Fruit fly (Drosophila melanogaster) whole organism, prepupa: ENCODE data around the gene CG17097.

Experiments
- Blimp-1 ChIP-seq: fragments of 200-800 bp; sonication (Bioruptor generic); optimal IDR thresholded peaks from 3 replicates; lab custom pipeline; 2017; ENCODE audit warnings: missing biosample characterization, missing genetic modification characterization, mild to moderate bottlenecking, moderate library complexity, missing genetic modification reagents
- CG10669 ChIP-seq: fragments of 200-800 bp; sonication (Bioruptor generic); optimal IDR thresholded peaks from 3 replicates; lab custom pipeline; 2018; ENCODE audit warnings: missing biosample characterization, mild to moderate bottlenecking, missing genetic modification characterization, moderate library complexity
- CG11294 ChIP-seq: fragments of 200-800 bp; sonication (Bioruptor generic); IDR thresholded peaks from 2 replicates; pipeline ENCODE4 v1.3.6; 2022; ENCODE audit warnings: missing biosample characterization, missing genetic modification characterization
- CG11762 ChIP-seq: fragments of 200-800 bp; sonication (Bioruptor generic); optimal IDR thresholded peaks from 3 replicates; lab custom pipeline; 2016; ENCODE audit warnings: missing biosample characterization, missing genetic modification characterization; ENCODE audit not compliant: insufficient read depth
- CG15336 ChIP-seq: fragments of 200-800 bp; sonication (Bioruptor generic); IDR thresholded peaks from 2 replicates; pipeline ENCODE4 v1.3.6; 2022; ENCODE audit warnings: missing biosample characterization, missing genetic modification characterization
- CG1621 ChIP-seq: fragments of 200-800 bp; sonication (Bioruptor generic); optimal IDR thresholded peaks from 3 replicates; lab custom pipeline; 2018; ENCODE audit warnings: missing biosample characterization, mild to moderate bottlenecking, missing genetic modification characterization
- CG3032 ChIP-seq: fragments of 200-800 bp; optimal IDR thresholded peaks from 2 replicates; lab custom pipeline; 2019; ENCODE audit warnings: missing biosample characterization, mild to moderate bottlenecking, missing genetic modification characterization, moderate library complexity
- CG31627 ChIP-seq: fragments of 200-800 bp; sonication (Bioruptor generic); optimal IDR thresholded peaks from 3 replicates; lab custom pipeline; 2016; ENCODE audit warnings: missing biosample characterization, missing genetic modification characterization
- CG4318 ChIP-seq: fragments of 200-800 bp; sonication (Bioruptor generic); optimal IDR thresholded peaks from 3 replicates; lab custom pipeline; 2017; ENCODE audit warnings: missing biosample characterization, mild to moderate bottlenecking, missing genetic modification characterization
- CG6163 ChIP-seq: fragments of 200-800 bp; sonication (Bioruptor generic); IDR thresholded peaks from 3 replicates; pipeline ENCODE4 v1.3.6; 2022; ENCODE audit warnings: missing biosample characterization, missing genetic modification characterization
- CG6276 ChIP-seq: fragments of 200-800 bp; sonication (Bioruptor generic); optimal IDR thresholded peaks from 2 replicates; lab custom pipeline; 2017; ENCODE audit warnings: missing biosample characterization, mild to moderate bottlenecking, missing genetic modification characterization
- CG6808 ChIP-seq: fragments of 200-800 bp; sonication (Bioruptor generic); optimal IDR thresholded peaks from 3 replicates; lab custom pipeline; 2017; ENCODE audit warnings: missing biosample characterization, missing genetic modification characterization, mild to moderate bottlenecking, moderate library complexity, missing genetic modification reagents
- CG8119 ChIP-seq: fragments of 200-800 bp; sonication (Bioruptor generic); IDR thresholded peaks from 3 replicates; pipeline ENCODE4 v1.3.6; 2022; ENCODE audit warnings: missing biosample characterization, missing genetic modification characterization
- CG8632 ChIP-seq: fragments of 200-800 bp; sonication (Bioruptor generic); optimal IDR thresholded peaks from 3 replicates; lab custom pipeline; 2016; ENCODE audit warnings: missing biosample characterization, missing genetic modification characterization
- CG9139 ChIP-seq: fragments of 200-800 bp; sonication (Bioruptor generic); optimal IDR thresholded peaks from 3 replicates; lab custom pipeline; 2017; ENCODE audit warnings: missing biosample characterization, mild to moderate bottlenecking, missing genetic modification characterization
- Eip75B ChIP-seq: fragments of 200-800 bp; sonication (Bioruptor generic); optimal IDR thresholded peaks from 3 replicates; lab custom pipeline; 2016; ENCODE audit warnings: missing biosample characterization, missing genetic modification characterization
- Eip78C ChIP-seq: fragments of 200-800 bp; sonication (Bioruptor generic); peaks from one replicate; lab custom pipeline; 2016; ENCODE audit warnings: missing biosample characterization, missing genetic modification characterization
- Gug ChIP-seq: fragments of 200-800 bp; sonication (Bioruptor generic); IDR thresholded peaks from 2 replicates; pipeline ENCODE4 v1.3.6; 2022; ENCODE audit warnings: missing biosample characterization, missing genetic modification characterization
- Hr38 ChIP-seq: sonication (Bioruptor generic); optimal IDR thresholded peaks from 2 replicates; lab custom pipeline; 2016; ENCODE audit warnings: missing biosample characterization, missing genetic modification characterization
- Lpt ChIP-seq: fragments of 200-800 bp; sonication (Bioruptor generic); optimal IDR thresholded peaks from 3 replicates; lab custom pipeline; 2016; ENCODE audit warnings: missing biosample characterization, missing genetic modification characterization
- Sox102F ChIP-seq: fragments of 200-800 bp; sonication (Bioruptor generic); optimal IDR thresholded peaks from 2 replicates; lab custom pipeline; 2016; ENCODE audit warnings: missing biosample characterization, mild to moderate bottlenecking, missing genetic modification characterization
- Sox14 ChIP-seq: fragments of 200-800 bp; sonication (Bioruptor generic); optimal IDR thresholded peaks from 3 replicates; lab custom pipeline; 2016; ENCODE audit warnings: missing biosample characterization, missing genetic modification characterization
- Sox15 ChIP-seq: fragments of 200-800 bp; sonication (Bioruptor generic); optimal IDR thresholded peaks from 3 replicates; lab custom pipeline; 2016; ENCODE audit warnings: missing biosample characterization, missing genetic modification characterization
- achi ChIP-seq: fragments of 200-800 bp; sonication (Bioruptor generic); optimal IDR thresholded peaks from 3 replicates; lab custom pipeline; 2016; ENCODE audit warnings: missing biosample characterization, missing genetic modification characterization
- acj6 ChIP-seq: fragments of 200-800 bp; sonication (Bioruptor generic); optimal IDR thresholded peaks from 3 replicates; lab custom pipeline; 2016; ENCODE audit warnings: missing biosample characterization, missing genetic modification characterization
- dac ChIP-seq: fragments of 200-800 bp; sonication (Bioruptor generic); optimal IDR thresholded peaks from 2 replicates; lab custom pipeline; 2017; ENCODE audit warnings: missing biosample characterization, mild to moderate bottlenecking, missing genetic modification characterization
- eg ChIP-seq: fragments of 200-800 bp; sonication (Bioruptor generic); IDR thresholded peaks from 3 replicates; pipeline ENCODE4 v1.3.6; 2022; ENCODE audit warnings: missing biosample characterization, missing genetic modification characterization
- esn ChIP-seq: fragments of 200-800 bp; sonication (Bioruptor generic); optimal IDR thresholded peaks from 2 replicates; lab custom pipeline; 2016; ENCODE audit warnings: missing biosample characterization, mild to moderate bottlenecking, missing genetic modification characterization, moderate library complexity
- fd59A ChIP-seq: fragments of 200-800 bp; sonication (Bioruptor generic); optimal IDR thresholded peaks from 2 replicates; lab custom pipeline; 2017; ENCODE audit warnings: missing biosample characterization, mild to moderate bottlenecking, missing genetic modification characterization, missing genetic modification reagents
- fd85E ChIP-seq: fragments of 200-800 bp; sonication (Bioruptor generic); optimal IDR thresholded peaks from 3 replicates; lab custom pipeline; 2016; ENCODE audit warnings: missing biosample characterization, missing genetic modification characterization
- lz ChIP-seq: fragments of 200-800 bp; sonication (Bioruptor generic); optimal IDR thresholded peaks from 3 replicates; lab custom pipeline; 2016; ENCODE audit warnings: missing biosample characterization, missing genetic modification characterization
- salr ChIP-seq, 2 experiments: fragments of 200-800 bp; sonication (Bioruptor generic); optimal IDR thresholded peaks; 3 replicates each; lab custom pipeline; 2016 to 2018; ENCODE audit warnings: missing biosample characterization in 2 of 2, missing genetic modification characterization in 2 of 2, mild to moderate bottlenecking in 1 of 2
- spab ChIP-seq: fragments of 200-800 bp; sonication (Bioruptor generic); optimal IDR thresholded peaks from 2 replicates; lab custom pipeline; 2017; ENCODE audit warnings: missing biosample characterization, mild to moderate bottlenecking, missing genetic modification characterization, missing genetic modification reagents
- svp ChIP-seq: fragments of 200-800 bp; sonication (Bioruptor generic); peaks from one replicate; lab custom pipeline; 2016; ENCODE audit warnings: missing biosample characterization, missing genetic modification characterization

The CG17097 gene

DNA sequence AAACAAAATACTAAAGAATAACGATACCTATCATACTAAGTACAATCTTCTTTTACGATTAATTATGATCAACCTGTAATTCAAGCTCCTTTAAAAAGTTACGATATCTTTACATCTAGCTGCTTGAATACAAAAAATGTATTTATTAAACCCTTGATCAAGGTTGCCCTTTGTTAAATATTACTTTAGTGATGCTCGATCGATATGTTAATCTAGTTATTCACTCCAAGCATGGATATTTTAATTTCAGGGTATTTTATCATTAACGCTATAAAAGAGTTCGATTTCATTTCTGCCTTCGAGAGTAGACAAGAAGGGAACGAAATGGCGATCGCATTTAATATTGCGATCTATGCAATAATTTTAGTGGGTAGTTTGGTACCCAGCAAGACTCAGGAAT lies 2.5 kb upstream of the CG17097 start, which contains the start of gene CG18284:
CG18284 (plus strand) TSS at position 301 of the 400 bp plus-strand sequence.
- no peak for TF ChIP-seq fd85E (GFP tag; lab: Kevin White, UChicago)
- no peak for TF ChIP-seq CG1621 (tag; lab: Kevin White, UChicago)
- TF ChIP-seq acj6 (GFP tag; lab: Kevin White, UChicago): no peak
- TF ChIP-seq Blimp-1: no peak
- no peak for TF ChIP-seq CG6163 (GFP tag; lab: Robert Waterston, UW)

DNA sequence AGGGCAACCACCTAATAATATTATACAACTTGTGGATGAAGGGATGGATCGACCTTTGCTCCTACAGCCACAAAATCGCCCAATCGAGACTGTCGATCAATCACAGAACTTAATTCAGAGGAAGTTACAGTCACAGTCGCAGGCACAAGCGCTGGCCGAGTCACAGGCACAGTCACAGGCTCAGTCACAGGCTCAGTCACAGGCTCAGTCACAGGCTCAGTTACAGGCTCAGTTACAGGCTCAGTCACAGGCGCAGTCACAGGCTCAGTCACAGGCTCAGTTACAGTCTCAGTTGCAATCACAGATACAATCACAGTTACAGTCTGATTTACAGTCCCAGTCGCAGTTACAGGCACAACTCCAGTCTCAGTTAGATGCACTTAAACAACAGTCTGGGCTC lies 511 bp downstream of the CG17097 start:
- TF ChIP-seq CG11294 (GFP tag; lab: Robert Waterston, UW) (no peak), CG31627 (no peak), esn (GFP tag; lab: Kevin White, UChicago) (no peak), lz (GFP tag; lab: Kevin White, UChicago) (no peak), svp (GFP tag; lab: Kevin White, UChicago) (peak; percentile 33), CG4318 (GFP tag; lab: Kevin White, UChicago) (no peak)

DNA sequence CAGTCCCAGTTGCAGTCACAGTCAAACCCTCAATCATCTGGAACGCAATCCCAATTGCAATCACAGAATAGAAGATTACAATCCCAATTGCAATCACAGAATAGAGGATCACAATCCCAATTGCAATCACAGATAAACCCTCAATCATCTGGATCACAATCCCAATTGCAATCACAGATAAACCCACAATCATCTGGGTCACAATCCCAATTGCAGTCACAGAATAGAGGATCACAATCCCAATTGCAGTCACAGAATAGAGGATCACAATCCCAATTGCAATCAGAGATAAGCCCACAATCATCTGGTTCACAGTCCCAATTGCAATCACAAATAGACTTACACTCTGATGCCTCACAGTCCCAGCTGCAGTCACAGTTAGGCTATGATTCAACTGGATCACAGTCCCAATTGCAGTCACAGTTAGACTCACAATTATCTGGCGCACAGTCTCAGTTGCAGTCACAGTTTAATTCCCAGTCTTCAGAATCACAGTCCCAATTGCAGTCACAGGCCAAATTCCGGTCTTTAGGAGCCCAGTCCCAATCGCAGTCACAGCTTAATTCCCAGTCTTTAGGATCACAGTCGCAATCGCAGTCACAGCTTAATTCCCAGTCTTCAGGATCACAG lies 1.6 kb downstream of the CG17097 start:
- TF ChIP-seq Lpt (GFP tag; lab: Kevin White, UChicago): no peak
- TF ChIP-seq Sox102F (GFP tag; lab: Kevin White, UChicago): no peak
- no peak for TF ChIP-seq CG11294 (GFP tag; lab: Robert Waterston, UW)
- no peak for TF ChIP-seq spab (GFP tag; lab: Kevin White, UChicago)
- TF ChIP-seq CG31627: no peak
- no peak for TF ChIP-seq acj6 (GFP tag; lab: Kevin White, UChicago)
- no peak for TF ChIP-seq Eip75B (GFP tag; lab: Kevin White, UChicago)
- no peak for TF ChIP-seq achi (GFP tag; lab: Kevin White, UChicago)
- TF ChIP-seq Eip78C (GFP tag; lab: Kevin White, UChicago): no peak

DNA sequence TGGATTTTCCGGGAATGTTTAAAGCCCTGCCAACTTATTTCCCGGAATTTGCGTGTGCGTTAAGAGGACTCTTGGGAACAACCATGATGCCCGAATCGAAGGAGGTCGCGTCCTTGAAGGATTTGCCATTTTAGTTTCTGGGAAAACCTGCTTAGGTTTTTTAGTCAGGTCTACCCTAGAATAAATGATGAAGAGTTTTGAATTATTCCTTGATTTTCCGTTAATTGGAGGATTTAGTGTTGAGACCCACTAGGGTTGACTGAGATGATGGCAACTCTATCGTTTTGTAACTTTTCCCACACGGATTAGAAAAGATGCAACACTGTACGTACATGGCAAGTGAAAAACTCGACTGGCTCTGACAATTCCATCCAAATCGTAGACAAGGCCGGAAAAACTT lies 5.1 kb downstream of the CG17097 start, which contains the start of gene dbf:
dbf (plus strand) TSS at position 301 of the 400 bp plus-strand sequence.
- no peak for TF ChIP-seq dac (GFP tag; lab: Kevin White, UChicago)
- TF ChIP-seq CG9139: no peak
- TF ChIP-seq CG31627: no peak
- TF ChIP-seq Hr38: no peak
- no peak for TF ChIP-seq CG10669 (GFP tag; lab: Kevin White, UChicago)
- TF ChIP-seq CG4318 (GFP tag; lab: Kevin White, UChicago): no peak
- TF ChIP-seq achi (GFP tag; lab: Kevin White, UChicago): no peak
- no peak for TF ChIP-seq spab (GFP tag; lab: Kevin White, UChicago)

DNA sequence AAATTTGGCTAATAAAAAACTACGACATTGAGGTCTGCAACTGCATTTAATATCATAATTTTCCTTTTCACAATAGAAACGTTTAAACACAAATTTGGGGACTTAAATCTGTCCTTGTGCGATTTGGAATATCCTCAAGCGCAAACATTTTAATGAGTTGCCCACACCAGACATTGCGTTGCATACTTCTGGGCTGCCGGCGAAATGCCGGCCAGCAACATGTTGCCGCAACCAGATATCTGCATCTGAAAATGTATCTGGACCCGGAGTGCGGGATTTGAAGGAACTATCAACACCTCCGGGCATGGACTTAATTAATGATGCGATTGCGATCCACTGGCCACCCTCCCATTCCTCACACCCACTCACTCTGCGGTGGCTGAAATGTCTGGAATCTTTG lies 8.3 kb downstream of the CG17097 start:
- TF ChIP-seq svp (GFP tag; lab: Kevin White, UChicago) (no peak), dac (GFP tag; lab: Kevin White, UChicago) (no peak), CG11762 (GFP tag; lab: Kevin White, UChicago) (no peak), eg (GFP tag; lab: Robert Waterston, UW) (no peak), fd59A (GFP tag; lab: Kevin White, UChicago) (no peak), CG8119 (GFP tag; lab: Robert Waterston, UW) (no peak), Eip78C (GFP tag; lab: Kevin White, UChicago) (no peak), CG15336 (no peak), CG6163 (GFP tag; lab: Robert Waterston, UW) (no peak), CG6808 (GFP tag; lab: Kevin White, UChicago) (no peak), fd85E (GFP tag; lab: Kevin White, UChicago) (no peak), CG3032 (tag; lab: Kevin White, UChicago) (no peak), Sox14 (GFP tag; lab: Kevin White, UChicago) (no peak), CG10669 (GFP tag; lab: Kevin White, UChicago) (no peak)

DNA sequence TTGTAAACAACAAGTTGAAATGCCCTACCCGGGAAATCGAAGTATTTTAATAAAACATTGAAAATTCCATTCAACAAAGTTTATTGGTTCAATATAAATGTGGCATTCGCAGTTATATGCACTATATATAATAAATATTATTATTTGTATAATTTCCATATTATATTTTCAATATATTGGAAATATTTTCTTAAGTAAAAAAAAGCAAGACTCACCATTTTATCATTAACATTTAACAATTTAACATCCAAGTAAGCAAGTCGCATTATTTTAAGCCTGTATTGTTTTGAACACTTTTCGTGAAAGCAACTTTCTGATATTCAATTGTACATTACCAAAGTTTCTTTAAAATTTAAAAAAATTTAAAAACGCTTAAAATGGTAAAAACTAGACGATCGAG lies 11.8 kb downstream of the CG17097 start, which contains the start of gene CG45690:
CG45690 (plus strand) TSS at position 301 of the 400 bp plus-strand sequence.
- no peak for TF ChIP-seq svp (GFP tag; lab: Kevin White, UChicago)
- no peak for TF ChIP-seq Gug (GFP tag; lab: Robert Waterston, UW)
- TF ChIP-seq CG10669 (GFP tag; lab: Kevin White, UChicago): no peak
- TF ChIP-seq salr (GFP tag; optimal IDR thresholded peaks at IDR 0.05; lab: Kevin White, UChicago): no peak
- TF ChIP-seq CG8632 (GFP tag; lab: Kevin White, UChicago): no peak
- TF ChIP-seq eg (GFP tag; lab: Robert Waterston, UW): no peak
- TF ChIP-seq CG6276 (GFP tag; lab: Kevin White, UChicago): no peak
- no peak for TF ChIP-seq Sox15
- no peak for TF ChIP-seq Hr38
